Worm (Caenorhabditis elegans) whole organism, midembryonic: Measurements from ENCODE around the gene wdfy-3.
"Not testable (repeated sequence)": the region's sequence is repeated elsewhere in the genome, so short reads cannot be mapped to it uniquely, and the experiment has no call there.

Experiments used
- T22C8.4 ChIP-seq: fragments of 200-800 bp; sonication (Bioruptor generic); IDR thresholded peaks from 2 replicates; pipeline ENCODE4 v1.3.6; 2022; ENCODE audit warnings: missing genetic modification characterization, missing compliant biosample characterization
- cog-1 ChIP-seq: sonication (generic microtip); optimal IDR thresholded peaks from 2 replicates; lab custom pipeline; 2016; ENCODE audit warnings: missing genetic modification characterization, missing compliant biosample characterization
- flt-1 ChIP-seq: fragments of 200-800 bp; sonication (Bioruptor generic); IDR thresholded peaks from 2 replicates; pipeline ENCODE4 v1.3.6; 2022; ENCODE audit warnings: missing genetic modification characterization, missing compliant biosample characterization
- klf-2 ChIP-seq: fragments of 200-800 bp; sonication (Bioruptor generic); conservative IDR thresholded peaks from 2 replicates; pipeline ENCODE4 v1.3.6; 2022; ENCODE audit warnings: missing genetic modification reagents, missing genetic modification characterization, missing compliant biosample characterization
- med-1 ChIP-seq: sonication (generic microtip); optimal IDR thresholded peaks from 2 replicates; lab custom pipeline; 2017; ENCODE audit warnings: missing genetic modification characterization, mild to moderate bottlenecking, missing compliant biosample characterization, antibody characterized with exemption, missing genetic modification reagents; ENCODE audit not compliant: insufficient read depth
- ref-1 ChIP-seq: fragments of 200-800 bp; sonication (Bioruptor generic); conservative IDR thresholded peaks from 2 replicates; pipeline ENCODE4 v1.3.6; 2022; ENCODE audit warnings: missing genetic modification reagents, missing genetic modification characterization, missing compliant biosample characterization
- tab-1 ChIP-seq: fragments of 200-800 bp; sonication (Bioruptor generic); IDR thresholded peaks from 2 replicates; pipeline ENCODE4 v1.3.6; 2022; ENCODE audit warnings: missing genetic modification characterization, missing compliant biosample characterization
- ztf-23 ChIP-seq: fragments of 200-800 bp; sonication (Bioruptor generic); IDR thresholded peaks from 2 replicates; pipeline ENCODE4 v1.3.6; 2022; ENCODE audit warnings: missing genetic modification reagents, missing genetic modification characterization, missing compliant biosample characterization
- ztf-29 ChIP-seq: fragments of 200-800 bp; sonication (Bioruptor generic); IDR thresholded peaks from 2 replicates; pipeline ENCODE4 v1.3.6; 2022; ENCODE audit warnings: missing genetic modification reagents, missing genetic modification characterization, missing compliant biosample characterization

DNA sequence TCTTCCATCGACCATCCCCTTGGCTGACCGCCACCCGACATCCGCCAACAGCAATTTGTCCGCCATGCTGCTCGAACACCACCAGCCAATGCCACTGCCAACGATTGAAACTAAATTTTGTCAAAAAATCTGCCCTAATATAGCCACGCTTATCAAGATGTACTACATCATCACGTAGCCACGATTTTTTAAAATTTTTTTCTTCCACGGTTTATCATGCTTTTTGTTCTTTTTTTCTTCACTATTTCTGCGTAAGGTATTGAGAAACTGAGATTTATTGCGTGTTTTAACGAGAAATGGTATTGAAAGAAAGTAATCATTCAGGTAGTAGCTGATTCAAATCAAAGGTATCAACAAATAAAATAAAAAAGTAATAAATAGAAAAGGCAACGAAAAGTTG, 23.9 kb downstream of the wdfy-3 start, which contains the start of gene T23B5.6:
- not testable (repeated sequence) for TF ChIP-seq flt-1 (GFP tag; lab: Robert Waterston, UW); tab-1 (GFP tag; lab: Robert Waterston, UW); cog-1; ztf-29; ztf-23 (GFP tag; lab: Robert Waterston, UW); klf-2 (GFP tag; lab: Robert Waterston, UW); med-1; ref-1 (GFP tag; lab: Robert Waterston, UW); T22C8.4 (GFP tag; lab: Robert Waterston, UW)
